Worm (Caenorhabditis elegans): ENCODE results near the gene nrfl-1.

ce11 chrIV:9144405-9144804, 25.5 kb downstream of the nrfl-1 start, which contains the start of gene flp-1:
- no peak for TF ChIP-seq klf-2 (GFP tag; conservative IDR thresholded peaks at IDR 0.05)
- no peak for TF ChIP-seq med-1 (GFP tag; optimal IDR thresholded peaks at IDR 0.05; ENCODE audit: insufficient read depth)
- no peak for TF ChIP-seq ref-1 (GFP tag; conservative IDR thresholded peaks at IDR 0.05)
- no peak for TF ChIP-seq ztf-29 (GFP tag; IDR thresholded peaks at IDR 0.05)
- no peak for TF ChIP-seq ztf-23 (GFP tag; IDR thresholded peaks at IDR 0.05)
- TF ChIP-seq T22C8.4 (GFP tag; IDR thresholded peaks at IDR 0.05): no peak

All from whole organism, midembryonic.